Worm (Caenorhabditis elegans): Measurements from ENCODE around the gene morc-1.

- TF ChIP-seq jun-1 (tag; optimal IDR thresholded peaks at IDR 0.05) = no peak
- no peak for TF ChIP-seq R02D3.7 (tag; optimal IDR thresholded peaks at IDR 0.05)
- no peak for TF ChIP-seq ceh-28 (tag; optimal IDR thresholded peaks at IDR 0.05)
- TF ChIP-seq egl-5 (tag; optimal IDR thresholded peaks at IDR 0.05) = no peak
- TF ChIP-seq hmg-11 (tag; optimal IDR thresholded peaks at IDR 0.05) = no peak
- TF ChIP-seq zag-1 (tag; optimal IDR thresholded peaks at IDR 0.05) = no peak
- TF ChIP-seq tbx-2 (tag; optimal IDR thresholded peaks at IDR 0.05) = no peak
- no peak for TF ChIP-seq nhr-76 (tag; optimal IDR thresholded peaks at IDR 0.05)
- no peak for TF ChIP-seq egl-27 (tag; optimal IDR thresholded peaks at IDR 0.05)
- no peak for TF ChIP-seq mdl-1 (tag; optimal IDR thresholded peaks at IDR 0.05)
- TF ChIP-seq unc-62 (GFP tag; optimal IDR thresholded peaks at IDR 0.05) = no peak
- no peak for TF ChIP-seq mml-1 (tag; optimal IDR thresholded peaks at IDR 0.05)
- no peak for TF ChIP-seq ztf-11 (tag; optimal IDR thresholded peaks at IDR 0.05)
Measured at ce11 chrIII:5236104-5236503, 29.4 kb upstream of the morc-1 start, which contains the start of gene prx-10.
